Worm (Caenorhabditis elegans): ENCODE measurements around the gene K09F6.15.
A peak's percentile ranks its signal among the peaks of the same experiment; 100 is the strongest.

The K09F6.15 gene

DNA sequence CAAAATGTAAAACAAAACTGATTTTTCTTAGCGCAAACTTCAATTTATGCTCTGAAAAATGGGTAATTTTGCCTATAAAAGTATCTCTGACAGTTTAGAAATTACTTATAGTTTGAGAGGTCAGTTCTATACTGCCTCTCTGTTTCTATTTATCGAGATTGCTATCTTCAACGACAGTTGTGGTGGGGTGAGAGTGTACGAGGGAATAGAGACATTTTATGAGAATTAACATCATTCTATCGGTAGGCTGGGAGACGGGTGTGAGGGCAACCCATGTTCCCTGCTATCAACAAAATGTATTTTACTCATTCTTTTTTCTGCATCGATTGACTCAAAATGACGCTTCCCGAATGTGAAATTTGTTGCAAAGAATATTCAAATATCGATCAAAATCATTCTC, 42.8 kb upstream of the K09F6.15 start, which contains the start of gene ZK1240.3:
Gene ZK1240.3 (plus strand): TSS at position 238 of the 400 bp plus-strand sequence.
- no peak for TF ChIP-seq dmd-9 (GFP tag; IDR thresholded peaks at IDR 0.05)
- no peak for TF ChIP-seq Y48G9A.11 (GFP tag; IDR thresholded peaks at IDR 0.05)
- no peak for TF ChIP-seq mdt-29 (GFP tag; IDR thresholded peaks at IDR 0.05)
- TF ChIP-seq Y105C5A.15 (GFP tag; IDR thresholded peaks at IDR 0.05): no peak
- TF ChIP-seq hlh-11 (tag; optimal IDR thresholded peaks at IDR 0.05): peak; percentile 58
- no peak for TF ChIP-seq hif-1 (tag; optimal IDR thresholded peaks at IDR 0.05)
- TF ChIP-seq aly-2 (tag; optimal IDR thresholded peaks at IDR 0.05): no peak
- peak; percentile 69 for TF ChIP-seq dmd-6 (GFP tag; IDR thresholded peaks at IDR 0.05)
- TF ChIP-seq jun-1 (tag; optimal IDR thresholded peaks at IDR 0.05): no peak
- TF ChIP-seq F10B5.3 (tag; optimal IDR thresholded peaks at IDR 0.05): no peak
- no peak for TF ChIP-seq ctbp-1 (GFP tag; IDR thresholded peaks at IDR 0.05)
- TF ChIP-seq pqm-1 (tag; optimal IDR thresholded peaks at IDR 0.05): peak; percentile 91
- peak; percentile 78 for TF ChIP-seq nhr-28 (tag; optimal IDR thresholded peaks at IDR 0.05)
- TF ChIP-seq egl-27 (tag; optimal IDR thresholded peaks at IDR 0.05): no peak
- no peak for TF ChIP-seq F37D6.2 (tag; optimal IDR thresholded peaks at IDR 0.05)
- no peak for TF ChIP-seq nhr-11 (tag; optimal IDR thresholded peaks at IDR 0.05)
- no peak for TF ChIP-seq ces-1 (GFP tag; optimal IDR thresholded peaks at IDR 0.05)
- TF ChIP-seq F26F4.8 (GFP tag; conservative IDR thresholded peaks at IDR 0.05): no peak
- peak; percentile 55; the same call in 1 of the 2 replicates for TF ChIP-seq nhr-41 (GFP tag; IDR thresholded peaks at IDR 0.05)
- TF ChIP-seq unc-62 (GFP tag; optimal IDR thresholded peaks at IDR 0.05 in 1 of 2): peak in 1 of 2 experiments; percentile 37
- TF ChIP-seq unc-62 (tag; optimal IDR thresholded peaks at IDR 0.05): no peak
- no peak for TF ChIP-seq D1046.2 (GFP tag; IDR thresholded peaks at IDR 0.05)
- no peak for TF ChIP-seq mxl-3 (GFP tag; optimal IDR thresholded peaks at IDR 0.05)
- no peak for TF ChIP-seq duxl-1 (tag; optimal IDR thresholded peaks at IDR 0.05; ENCODE audit: poor library complexity)
- no peak for TF ChIP-seq daf-16 (GFP tag; optimal IDR thresholded peaks at IDR 0.05)
- peak; percentile 62 for TF ChIP-seq daf-16 (tag; optimal IDR thresholded peaks at IDR 0.05)
- no peak for TF ChIP-seq nhr-6 (tag; optimal IDR thresholded peaks at IDR 0.05)
- no peak for TF ChIP-seq ceh-62 (tag; optimal IDR thresholded peaks at IDR 0.05)
- TF ChIP-seq skn-1 (tag; optimal IDR thresholded peaks at IDR 0.05): no peak
- no peak for TF ChIP-seq mep-1 (tag; optimal IDR thresholded peaks at IDR 0.05)
- TF ChIP-seq aha-1 (tag): peak; percentile 80
- no peak for TF ChIP-seq F44E2.7 (GFP tag; IDR thresholded peaks at IDR 0.05)
- TF ChIP-seq daf-12 (tag; optimal IDR thresholded peaks at IDR 0.05): no peak
- TF ChIP-seq Y5F2A.4 (GFP tag; optimal IDR thresholded peaks at IDR 0.05): no peak
- TF ChIP-seq dmd-8 (GFP tag; IDR thresholded peaks at IDR 0.05): no peak
- no peak for TF ChIP-seq ceh-20 (GFP tag; IDR thresholded peaks at IDR 0.05)
- no peak for TF ChIP-seq mxl-2 (GFP tag; conservative IDR thresholded peaks at IDR 0.05)
- TF ChIP-seq ztf-11 (tag; optimal IDR thresholded peaks at IDR 0.05): no peak
- no peak for TF ChIP-seq sdz-12 (GFP tag; optimal IDR thresholded peaks at IDR 0.05)
- peak; percentile 32 for TF ChIP-seq T20F7.1 (GFP tag; optimal IDR thresholded peaks at IDR 0.05)
- TF ChIP-seq madf-5 (GFP tag; IDR thresholded peaks at IDR 0.05): no peak
- TF ChIP-seq dve-1 (tag; optimal IDR thresholded peaks at IDR 0.05; ENCODE audit: insufficient read depth): peak; percentile 23
- no peak for TF ChIP-seq gei-8 (GFP tag; optimal IDR thresholded peaks at IDR 0.05)
- TF ChIP-seq F49E8.2 (tag; optimal IDR thresholded peaks at IDR 0.05; ENCODE audit: borderline replicate concordance): no peak
- TF ChIP-seq T26A8.4 (GFP tag; IDR thresholded peaks at IDR 0.05): no peak
- no peak for TF ChIP-seq tra-1 (GFP tag; IDR thresholded peaks at IDR 0.05)
- TF ChIP-seq snpc-1.2 (GFP tag; IDR thresholded peaks at IDR 0.05): no peak
- TF ChIP-seq php-3 (GFP tag; IDR thresholded peaks at IDR 0.05): 0 out of 2 replicates have a peak, but pooled peaks have one; percentile 48

Measured in whole organism, L4 larva.